Worm (Caenorhabditis elegans) whole organism, young adult: ENCODE measurements around the gene pha-4.

Experiments
- F23B12.7 ChIP-seq: sonication (generic microtip); optimal IDR thresholded peaks from 2 replicates; lab custom pipeline; 2017; ENCODE audit warnings: missing genetic modification characterization, mild to moderate bottlenecking, missing compliant biosample characterization, antibody characterized with exemption, moderate library complexity; ENCODE audit not compliant: insufficient read depth
- F39B2.1 ChIP-seq: fragments of 200-800 bp; sonication (Bioruptor generic); IDR thresholded peaks from 2 replicates; pipeline ENCODE4 v1.3.6; 2022; ENCODE audit warnings: missing genetic modification reagents, missing genetic modification characterization, missing compliant biosample characterization
- F57C9.4 ChIP-seq: sonication (generic microtip); optimal IDR thresholded peaks from 2 replicates; lab custom pipeline; 2017; ENCODE audit warnings: mild to moderate bottlenecking, missing genetic modification characterization, missing compliant biosample characterization
- Y53F4B.3 ChIP-seq: fragments of 200-800 bp; sonication (Bioruptor generic); IDR thresholded peaks from 2 replicates; pipeline ENCODE4 v1.3.6; 2022; ENCODE audit warnings: missing genetic modification reagents, missing genetic modification characterization, missing compliant biosample characterization
- akir-1 ChIP-seq: fragments of 200-800 bp; sonication (Bioruptor generic); optimal IDR thresholded peaks from 2 replicates; lab custom pipeline; 2018; ENCODE audit warnings: mild to moderate bottlenecking, missing genetic modification characterization, moderate library complexity, missing compliant biosample characterization
- aptf-2 ChIP-seq: fragments of 200-800 bp; sonication (Bioruptor generic); conservative IDR thresholded peaks from 2 replicates; pipeline ENCODE4 v1.3.6; 2022; ENCODE audit warnings: missing genetic modification reagents, missing genetic modification characterization, missing compliant biosample characterization
- atf-7 ChIP-seq: sonication (generic microtip); optimal IDR thresholded peaks from 2 replicates; lab custom pipeline; 2017; ENCODE audit warnings: mild to moderate bottlenecking, missing genetic modification characterization, missing compliant biosample characterization
- attf-3 ChIP-seq: fragments of 200-800 bp; sonication (Bioruptor generic); conservative IDR thresholded peaks from 2 replicates; pipeline ENCODE4 v1.3.6; 2022; ENCODE audit warnings: missing genetic modification reagents, missing genetic modification characterization, missing compliant biosample characterization
- ceh-27 ChIP-seq: fragments of 200-800 bp; sonication (Bioruptor generic); optimal IDR thresholded peaks from 2 replicates; lab custom pipeline; 2018; ENCODE audit warnings: mild to moderate bottlenecking, missing genetic modification characterization, moderate library complexity, missing compliant biosample characterization
- ceh-91 ChIP-seq: fragments of 200-800 bp; sonication (Bioruptor generic); IDR thresholded peaks from 2 replicates; pipeline ENCODE4 v1.3.6; 2022; ENCODE audit warnings: missing genetic modification reagents, missing genetic modification characterization, missing compliant biosample characterization
- chd-7 ChIP-seq: sonication (generic microtip); optimal IDR thresholded peaks from 2 replicates; lab custom pipeline; 2016; ENCODE audit warnings: mild to moderate bottlenecking, missing genetic modification characterization, moderate library complexity, missing compliant biosample characterization
- egl-18 ChIP-seq: fragments of 200-800 bp; sonication (Bioruptor generic); IDR thresholded peaks from 2 replicates; pipeline ENCODE4 v1.3.6; 2022; ENCODE audit warnings: missing genetic modification reagents, missing genetic modification characterization, missing compliant biosample characterization
- hlh-12 ChIP-seq: sonication (generic microtip); optimal IDR thresholded peaks from 2 replicates; lab custom pipeline; 2016; ENCODE audit warnings: missing genetic modification characterization, missing compliant biosample characterization
- hmg-1.2 ChIP-seq: fragments of 200-800 bp; sonication (Bioruptor generic); IDR thresholded peaks from 2 replicates; pipeline ENCODE4 v1.3.6; 2022; ENCODE audit warnings: missing genetic modification reagents, missing genetic modification characterization, missing compliant biosample characterization
- hrde-1 ChIP-seq: sonication (generic microtip); optimal IDR thresholded peaks from 2 replicates; lab custom pipeline; 2016; ENCODE audit warnings: missing genetic modification characterization, mild to moderate bottlenecking, missing compliant biosample characterization, moderate library complexity, missing genotype, missing genetic modification reagents, borderline replicate concordance
- lag-1 ChIP-seq: fragments of 200-800 bp; sonication (Bioruptor generic); IDR thresholded peaks from 2 replicates; pipeline ENCODE4 v1.3.6; 2022; ENCODE audit warnings: missing genetic modification reagents, missing genetic modification characterization, missing compliant biosample characterization
- let-526 ChIP-seq: fragments of 200-800 bp; sonication (Bioruptor generic); IDR thresholded peaks from 2 replicates; pipeline ENCODE4 v1.3.6; 2022; ENCODE audit warnings: missing genetic modification reagents, missing genetic modification characterization, missing compliant biosample characterization
- lin-26 ChIP-seq: fragments of 200-800 bp; sonication (Bioruptor generic); IDR thresholded peaks from 2 replicates; pipeline ENCODE4 v1.3.6; 2022; ENCODE audit warnings: missing genetic modification reagents, missing genetic modification characterization, missing compliant biosample characterization
- lin-35 ChIP-seq, 3 experiments: fragments of 150-350 bp in 2 of 3; sonication (generic microtip) in 1 of 3; optimal IDR thresholded peaks; 2 replicates each; lab custom pipeline; 2014 to 2018; ENCODE audit warnings: missing biosample characterization in 3 of 3, missing genetic modification characterization in 3 of 3, missing genetic modification reagents in 3 of 3
- madf-3 ChIP-seq: fragments of 200-800 bp; sonication (Bioruptor generic); IDR thresholded peaks from 2 replicates; pipeline ENCODE4 v1.3.6; 2022; ENCODE audit warnings: missing genetic modification reagents, missing genetic modification characterization, missing compliant biosample characterization
- mcd-1 ChIP-seq: fragments of 200-800 bp; sonication (Bioruptor generic); IDR thresholded peaks from 2 replicates; pipeline ENCODE4 v1.3.6; 2022; ENCODE audit warnings: missing genetic modification reagents, missing genetic modification characterization, missing compliant biosample characterization
- nhr-120 ChIP-seq: fragments of 200-800 bp; sonication (Bioruptor generic); IDR thresholded peaks from 2 replicates; pipeline ENCODE4 v1.3.6; 2022; ENCODE audit warnings: missing genetic modification characterization, missing compliant biosample characterization
- nhr-27 ChIP-seq: fragments of 200-800 bp; sonication (Bioruptor generic); optimal IDR thresholded peaks from 2 replicates; lab custom pipeline; 2018; ENCODE audit warnings: mild to moderate bottlenecking, missing genetic modification characterization, moderate library complexity, missing compliant biosample characterization
- nhr-80 ChIP-seq: sonication (generic microtip); optimal IDR thresholded peaks from 2 replicates; lab custom pipeline; 2016; ENCODE audit warnings: missing genetic modification characterization, missing compliant biosample characterization
- pbrm-1 ChIP-seq: fragments of 200-800 bp; sonication (Bioruptor generic); IDR thresholded peaks from 2 replicates; pipeline ENCODE4 v1.3.6; 2022; ENCODE audit warnings: missing genetic modification reagents, missing genetic modification characterization, missing compliant biosample characterization
- pha-4 ChIP-seq: fragments of 150-350 bp; sonication (generic microtip); optimal IDR thresholded peaks from 2 replicates; lab custom pipeline; 2014; ENCODE audit warnings: missing biosample characterization, missing genetic modification reagents, missing genetic modification characterization
- tlf-1 ChIP-seq: fragments of 200-800 bp; sonication (Bioruptor generic); optimal IDR thresholded peaks from 2 replicates; lab custom pipeline; 2018; ENCODE audit warnings: mild to moderate bottlenecking, missing genetic modification characterization, missing compliant biosample characterization
- ztf-18 ChIP-seq: sonication (generic microtip); optimal IDR thresholded peaks from 2 replicates; lab custom pipeline; 2016; ENCODE audit warnings: missing genotype, mild to moderate bottlenecking, missing genetic modification characterization, missing compliant biosample characterization
- ztf-25 ChIP-seq: fragments of 200-800 bp; sonication (Bioruptor generic); IDR thresholded peaks from 2 replicates; pipeline ENCODE4 v1.3.6; 2022; ENCODE audit warnings: missing genetic modification reagents, missing genetic modification characterization, missing compliant biosample characterization
- ztf-3 ChIP-seq: fragments of 200-800 bp; sonication (Bioruptor generic); optimal IDR thresholded peaks from 2 replicates; lab custom pipeline; 2018; ENCODE audit warnings: mild to moderate bottlenecking, missing genetic modification characterization, missing compliant biosample characterization

pha-4 gene

DNA sequence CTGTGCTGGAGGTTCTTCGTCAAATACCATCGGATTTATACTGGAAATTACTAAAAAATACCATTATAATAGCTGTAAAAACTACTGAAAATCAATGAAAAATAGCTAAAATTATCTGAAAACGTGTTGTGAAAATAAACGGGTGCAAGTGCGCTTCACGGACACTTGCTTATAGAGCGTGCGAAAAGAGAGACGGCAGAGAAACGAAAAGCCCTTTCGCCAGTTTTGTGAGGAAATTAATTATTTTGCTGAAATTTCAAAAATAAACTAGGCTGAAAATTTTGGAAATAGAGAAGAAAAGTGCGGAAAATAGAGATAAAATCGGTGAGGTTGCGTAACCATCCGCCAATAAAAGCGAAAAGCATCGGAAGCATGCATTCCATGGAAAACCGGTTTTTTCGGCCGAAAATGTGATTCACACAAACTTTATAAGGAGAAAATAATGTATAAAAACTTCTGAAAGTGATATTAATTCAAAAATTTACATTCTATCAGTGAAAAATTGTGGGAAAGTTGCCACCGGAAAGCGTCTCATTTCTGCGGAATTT, 8.5 kb upstream of the pha-4 start, which contains the start of gene dnj-25:
Gene dnj-25 (minus strand): TSS at position 57 of the 548 bp plus-strand sequence.
- TF ChIP-seq hlh-12 (tag; lab: Kevin White, UChicago) (no peak), F57C9.4 (no peak), hmg-1.2 (GFP tag; lab: Robert Waterston, UW) (peak; percentile 90), mcd-1 (GFP tag; lab: Robert Waterston, UW) (peak; percentile 62), madf-3 (GFP tag; lab: Robert Waterston, UW) (no peak), Y53F4B.3 (no peak), F23B12.7 (tag; lab: Kevin White, UChicago) (peak; percentile 20)
- TF ChIP-seq, all 124 proteins: peak for 3

DNA sequence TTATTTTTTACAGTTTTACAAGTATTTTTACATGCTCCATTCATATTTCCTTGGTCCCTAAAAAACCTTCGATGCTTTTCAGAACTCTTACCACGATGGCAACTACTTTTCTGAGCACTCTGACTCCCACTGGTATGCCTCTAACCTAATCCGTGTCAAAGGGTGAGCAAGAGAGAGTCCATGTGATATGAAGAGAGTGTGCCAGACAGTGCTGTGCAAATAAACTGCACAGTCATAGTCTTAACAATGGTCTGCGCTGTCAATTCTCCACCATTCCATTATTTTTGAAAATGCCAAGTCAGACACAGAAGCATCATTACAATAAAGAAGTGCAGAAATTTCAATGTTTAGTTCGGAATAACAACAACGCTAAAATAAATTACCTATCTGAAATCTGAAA, 7.6 kb upstream of the pha-4 start:
- TF ChIP-seq aptf-2 (GFP tag; lab: Robert Waterston, UW): no peak
- no peak for TF ChIP-seq ztf-3
- TF ChIP-seq nhr-120 (GFP tag; lab: Robert Waterston, UW): no peak
- TF ChIP-seq ztf-18: no peak
- TF ChIP-seq tlf-1: no peak
- TF ChIP-seq akir-1 (GFP tag; lab: Kevin White, UChicago): no peak
- TF ChIP-seq egl-18 (GFP tag; lab: Robert Waterston, UW): no peak
- TF ChIP-seq let-526 (GFP tag; lab: Robert Waterston, UW): no peak
- no peak for TF ChIP-seq ztf-25 (GFP tag; lab: Robert Waterston, UW)

DNA sequence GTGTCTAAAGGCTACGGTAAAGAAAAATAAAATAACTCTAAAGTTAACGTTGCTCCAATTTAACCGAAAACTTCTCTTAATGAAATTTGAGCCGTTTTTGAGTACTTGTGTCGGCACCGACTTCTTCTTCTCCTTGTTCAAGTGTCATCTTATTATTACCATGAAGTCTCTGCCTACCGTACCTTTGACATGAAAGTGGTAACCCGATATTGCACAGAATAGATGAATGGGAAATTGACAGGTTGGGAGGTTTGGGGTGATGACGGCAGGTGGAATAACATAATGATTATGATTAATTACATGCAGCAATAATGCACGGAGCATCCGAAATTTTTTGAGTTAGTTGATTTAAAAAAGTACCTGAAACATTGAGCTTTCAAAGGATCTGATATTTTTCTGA, 6.0 kb upstream of the pha-4 start:
- no peak for TF ChIP-seq nhr-27 (tag; lab: Kevin White, UChicago)
- no peak for TF ChIP-seq lin-26
- TF ChIP-seq attf-3 (GFP tag; lab: Robert Waterston, UW): no peak
- TF ChIP-seq chd-7 (tag; lab: Kevin White, UChicago): no peak
- no peak for TF ChIP-seq lag-1
- TF ChIP-seq ceh-91 (GFP tag; lab: Robert Waterston, UW): no peak
- no peak for TF ChIP-seq ceh-27 (GFP tag; lab: Kevin White, UChicago)
- TF ChIP-seq F39B2.1 (GFP tag; lab: Robert Waterston, UW): no peak
- no peak for TF ChIP-seq atf-7 (tag; lab: Kevin White, UChicago)

DNA sequence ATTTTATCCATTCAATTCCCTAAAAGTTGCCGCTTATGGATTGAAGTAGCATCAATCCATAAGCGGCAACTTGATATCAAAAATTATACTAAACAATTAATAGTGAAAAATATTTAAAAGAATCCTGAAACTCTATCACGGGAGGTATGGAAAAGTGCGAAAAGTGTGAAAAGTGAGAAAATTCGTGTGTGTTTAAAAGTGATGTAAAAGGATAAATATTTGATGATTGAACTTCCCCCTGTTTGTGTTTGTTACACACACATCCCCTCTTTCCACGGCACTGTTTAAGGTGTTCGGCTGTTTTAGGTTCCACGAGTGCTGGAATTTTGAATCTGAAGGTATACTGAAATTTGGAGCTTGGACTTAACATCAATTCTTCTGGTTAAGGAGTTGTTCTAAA, 4.9 kb upstream of the pha-4 start:
- TF ChIP-seq akir-1 (GFP tag; lab: Kevin White, UChicago) (no peak), pha-4 (tag; lab: Kevin White, UChicago) (peak; percentile 91)

DNA sequence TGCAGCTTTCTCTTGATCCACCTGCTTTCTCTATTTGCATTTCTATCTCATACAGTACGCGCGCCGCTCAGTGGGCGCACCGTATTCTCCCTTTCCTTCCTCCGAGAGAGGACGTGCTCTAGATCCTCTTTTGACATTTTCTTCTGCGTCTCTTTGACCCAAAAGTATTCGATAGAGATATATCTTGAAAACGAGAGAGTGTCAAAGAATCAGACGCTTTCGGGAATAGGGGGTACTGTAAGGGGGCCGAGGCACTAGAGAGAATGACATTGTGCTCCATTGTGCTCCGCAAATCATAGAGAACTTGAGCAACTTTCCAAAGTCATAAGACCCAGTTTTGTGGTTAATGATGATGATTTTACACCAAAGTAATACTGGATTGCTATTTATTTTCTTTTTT, 3.8 kb upstream of the pha-4 start:
- TF ChIP-seq lin-35 (GFP tag; optimal IDR thresholded peaks at IDR 0.05; lab: Kevin White, UChicago) (no peak), nhr-80 (tag; lab: Kevin White, UChicago) (no peak), pbrm-1 (GFP tag; lab: Robert Waterston, UW) (no peak), pha-4 (tag; lab: Kevin White, UChicago) (peak; percentile 93)
- TF ChIP-seq, all 124 proteins: peak for 1

DNA sequence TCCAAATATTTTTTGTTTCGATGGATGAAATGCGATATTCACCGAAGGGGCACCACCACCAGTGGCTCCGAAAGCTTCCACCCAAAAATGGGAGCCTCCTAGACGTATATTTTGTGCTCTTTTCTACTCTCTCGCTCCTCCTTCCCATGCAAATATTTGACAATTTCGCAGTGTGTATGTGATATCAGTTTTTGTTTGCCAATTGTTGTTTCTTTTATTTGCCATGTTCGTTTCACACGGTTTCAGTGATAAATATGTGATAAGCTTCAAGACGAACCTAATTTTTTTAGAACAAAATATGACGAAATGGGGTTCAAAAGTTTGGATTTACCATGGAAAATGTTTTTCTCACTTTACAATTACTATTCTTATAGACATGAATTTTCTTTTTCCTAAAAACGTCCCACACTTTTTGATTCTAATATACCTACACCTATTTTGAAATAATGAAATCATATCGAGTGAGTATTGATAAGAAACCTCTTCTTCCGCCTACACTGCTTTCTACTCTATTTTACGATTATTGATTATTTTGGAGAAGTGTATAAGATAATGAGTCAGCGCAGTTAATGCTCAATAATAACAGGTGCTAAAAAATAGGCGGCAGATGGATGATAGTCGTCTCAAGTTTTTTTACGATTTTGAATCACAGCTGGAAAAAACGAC, 1.1 kb downstream of the pha-4 start:
- TF ChIP-seq hrde-1 (tag; lab: Kevin White, UChicago) (no peak), pha-4 (tag; lab: Kevin White, UChicago) (peak; percentile 70)
